Worm (Caenorhabditis elegans) whole organism, L2 larva: ENCODE data around the gene E02H1.5.

Source experiments
- C34F6.9 ChIP-seq: fragments of 150-350 bp; optimal IDR thresholded peaks from 2 replicates; lab custom pipeline; 2014; ENCODE audit warnings: missing biosample characterization, missing genetic modification characterization
- F13H6.1 ChIP-seq: sonication (generic microtip); optimal IDR thresholded peaks from 2 replicates; lab custom pipeline; 2016; ENCODE audit warnings: missing genetic modification characterization, missing compliant biosample characterization
- R02D3.7 ChIP-seq: fragments of 150-350 bp; optimal IDR thresholded peaks from 2 replicates; lab custom pipeline; 2014; ENCODE audit warnings: missing biosample characterization, missing genetic modification characterization
- Y55F3AM.14 ChIP-seq: fragments of 200-800 bp; sonication (Bioruptor generic); optimal IDR thresholded peaks from 2 replicates; lab custom pipeline; 2018; ENCODE audit warnings: mild to moderate bottlenecking, missing genetic modification characterization, missing compliant biosample characterization
- ZK546.5 ChIP-seq: sonication (generic microtip); optimal IDR thresholded peaks from 2 replicates; lab custom pipeline; 2017; ENCODE audit warnings: missing biosample characterization, missing genetic modification characterization
- alr-1 ChIP-seq: fragments of 150-350 bp; optimal IDR thresholded peaks from 2 replicates; lab custom pipeline; 2014; ENCODE audit warnings: missing biosample characterization, missing genetic modification characterization
- ama-1 ChIP-seq: fragments of 150-350 bp; optimal IDR thresholded peaks from 2 replicates; lab custom pipeline; 2018; ENCODE audit warnings: inconsistent platforms
- blmp-1 ChIP-seq: sonication (generic microtip); optimal IDR thresholded peaks from 2 replicates; lab custom pipeline; 2017; ENCODE audit warnings: missing genetic modification characterization, mild to moderate bottlenecking, missing compliant biosample characterization, antibody characterized with exemption, moderate library complexity; ENCODE audit not compliant: insufficient read depth
- ceh-16 ChIP-seq: fragments of 150-350 bp; optimal IDR thresholded peaks from 2 replicates; lab custom pipeline; 2014; ENCODE audit warnings: missing biosample characterization, missing genetic modification characterization
- ceh-82 ChIP-seq: fragments of 150-350 bp; optimal IDR thresholded peaks from 2 replicates; lab custom pipeline; 2014; ENCODE audit warnings: missing biosample characterization, missing genetic modification characterization
- crh-2 ChIP-seq: sonication (generic microtip); optimal IDR thresholded peaks from 2 replicates; lab custom pipeline; 2017; ENCODE audit warnings: missing biosample characterization, missing genetic modification characterization
- dmd-4 ChIP-seq: sonication (generic microtip); optimal IDR thresholded peaks from 2 replicates; lab custom pipeline; 2017; ENCODE audit warnings: missing biosample characterization, missing genetic modification characterization
- egl-27 ChIP-seq: sonication (generic microtip); optimal IDR thresholded peaks from 3 replicates; lab custom pipeline; 2017; ENCODE audit warnings: missing biosample characterization, missing genetic modification reagents, missing genetic modification characterization
- elt-1 ChIP-seq: fragments of 150-350 bp; optimal IDR thresholded peaks from 2 replicates; lab custom pipeline; 2014; ENCODE audit warnings: missing biosample characterization, missing genetic modification characterization
- elt-3 ChIP-seq: sonication (generic microtip); optimal IDR thresholded peaks from 2 replicates; lab custom pipeline; 2017; ENCODE audit warnings: missing biosample characterization, missing genetic modification characterization
- fos-1 ChIP-seq: fragments of 150-350 bp; optimal IDR thresholded peaks from 2 replicates; lab custom pipeline; 2014; ENCODE audit warnings: missing biosample characterization, missing genetic modification characterization
- gmeb-1 ChIP-seq: fragments of 150-350 bp; optimal IDR thresholded peaks from 2 replicates; lab custom pipeline; 2014; ENCODE audit warnings: missing biosample characterization, missing genetic modification characterization
- lin-11 ChIP-seq: fragments of 150-350 bp; sonication (generic microtip); optimal IDR thresholded peaks from 2 replicates; lab custom pipeline; 2014; ENCODE audit warnings: missing biosample characterization, missing genetic modification characterization, inconsistent platforms, mixed read lengths
- lin-13 ChIP-seq: fragments of 150-350 bp; optimal IDR thresholded peaks from 2 replicates; lab custom pipeline; 2014; ENCODE audit warnings: missing biosample characterization, missing genetic modification reagents, missing genetic modification characterization
- lin-39 ChIP-seq: fragments of 150-350 bp; optimal IDR thresholded peaks from 2 replicates; lab custom pipeline; 2014; ENCODE audit warnings: missing biosample characterization, missing genetic modification reagents, missing genetic modification characterization
- lsy-2 ChIP-seq, 2 experiments: fragments of 150-350 bp in 1 of 2; sonication (generic microtip) in 1 of 2; optimal IDR thresholded peaks; 2 replicates each; lab custom pipeline; 2014 to 2017; ENCODE audit warnings: missing biosample characterization in 2 of 2, missing genetic modification characterization in 2 of 2
- mab-5 ChIP-seq: fragments of 150-350 bp; optimal IDR thresholded peaks from 2 replicates; lab custom pipeline; 2014; ENCODE audit warnings: missing biosample characterization, missing genetic modification characterization
- mbf-1 ChIP-seq: sonication (generic microtip); optimal IDR thresholded peaks from 2 replicates; lab custom pipeline; 2017; ENCODE audit warnings: missing biosample characterization, missing genetic modification characterization
- mdl-1 ChIP-seq, 2 experiments: fragments of 150-350 bp in 1 of 2; sonication (generic microtip) in 1 of 2; optimal IDR thresholded peaks; 2 replicates each; lab custom pipeline; 2017; ENCODE audit warnings: missing biosample characterization in 2 of 2, missing genetic modification characterization in 2 of 2
- nhr-10 ChIP-seq: sonication (generic microtip); optimal IDR thresholded peaks from 2 replicates; lab custom pipeline; 2017; ENCODE audit warnings: missing biosample characterization, missing genetic modification characterization
- nhr-11 ChIP-seq: fragments of 150-350 bp; optimal IDR thresholded peaks from 2 replicates; lab custom pipeline; 2014; ENCODE audit warnings: missing biosample characterization, missing genetic modification characterization
- nhr-12 ChIP-seq: fragments of 150-350 bp; optimal IDR thresholded peaks from 2 replicates; lab custom pipeline; 2014; ENCODE audit warnings: missing biosample characterization, missing genetic modification characterization
- nhr-129 ChIP-seq: fragments of 150-350 bp; optimal IDR thresholded peaks from 2 replicates; lab custom pipeline; 2014; ENCODE audit warnings: missing biosample characterization, missing genetic modification characterization
- nhr-21 ChIP-seq: fragments of 150-350 bp; optimal IDR thresholded peaks from 2 replicates; lab custom pipeline; 2014; ENCODE audit warnings: missing biosample characterization, missing genetic modification characterization
- nhr-23 ChIP-seq: fragments of 150-350 bp; optimal IDR thresholded peaks from 2 replicates; lab custom pipeline; 2014; ENCODE audit warnings: missing biosample characterization, missing genetic modification reagents, missing genetic modification characterization
- nhr-237 ChIP-seq: fragments of 150-350 bp; optimal IDR thresholded peaks from 2 replicates; lab custom pipeline; 2014; ENCODE audit warnings: missing biosample characterization, missing genetic modification characterization
- nhr-25 ChIP-seq: fragments of 150-350 bp; sonication (generic microtip); optimal IDR thresholded peaks from 3 replicates; lab custom pipeline; 2014; ENCODE audit warnings: missing biosample characterization, missing genetic modification characterization
- nhr-6 ChIP-seq: fragments of 150-350 bp; optimal IDR thresholded peaks from 2 replicates; lab custom pipeline; 2014; ENCODE audit warnings: missing biosample characterization, missing genetic modification characterization
- nhr-77 ChIP-seq: fragments of 150-350 bp; optimal IDR thresholded peaks from 2 replicates; lab custom pipeline; 2014; ENCODE audit warnings: missing biosample characterization, missing genetic modification characterization
- peb-1 ChIP-seq: fragments of 150-350 bp; optimal IDR thresholded peaks from 2 replicates; lab custom pipeline; 2014; ENCODE audit warnings: missing biosample characterization, missing genetic modification characterization
- sem-4 ChIP-seq: fragments of 150-350 bp; optimal IDR thresholded peaks from 2 replicates; lab custom pipeline; 2014; ENCODE audit warnings: missing biosample characterization, missing genetic modification reagents, missing genetic modification characterization
- skn-1 ChIP-seq: sonication (generic microtip); optimal IDR thresholded peaks from 2 replicates; lab custom pipeline; 2017; ENCODE audit warnings: missing biosample characterization, missing genetic modification characterization
- sma-3 ChIP-seq: sonication (generic microtip); optimal IDR thresholded peaks from 2 replicates; lab custom pipeline; 2016; ENCODE audit warnings: missing genetic modification reagents, missing genetic modification characterization, missing compliant biosample characterization
- sma-9 ChIP-seq, 2 experiments: fragments of 150-350 bp in 1 of 2; sonication (generic microtip) in 1 of 2; optimal IDR thresholded peaks; 2 replicates each; lab custom pipeline; 2014 to 2016; ENCODE audit warnings: missing genetic modification characterization in 2 of 2, mild to moderate bottlenecking in 1 of 2, missing biosample characterization in 1 of 2, missing compliant biosample characterization in 1 of 2, missing genetic modification reagents in 1 of 2, moderate library complexity in 1 of 2
- snpc-4 ChIP-seq: fragments of 150-350 bp; optimal IDR thresholded peaks from 2 replicates; lab custom pipeline; 2014; ENCODE audit warnings: missing biosample characterization, missing genetic modification characterization
- unc-55 ChIP-seq: fragments of 150-350 bp; sonication (generic microtip); optimal IDR thresholded peaks from 3 replicates; lab custom pipeline; 2014; ENCODE audit warnings: missing biosample characterization, missing genetic modification reagents, missing genetic modification characterization
- unc-62 ChIP-seq: fragments of 150-350 bp; optimal IDR thresholded peaks from 2 replicates; lab custom pipeline; 2014; ENCODE audit warnings: missing biosample characterization, missing genetic modification reagents, missing genetic modification characterization
- zag-1 ChIP-seq: fragments of 150-350 bp; optimal IDR thresholded peaks from 2 replicates; lab custom pipeline; 2014; ENCODE audit warnings: missing biosample characterization, missing genetic modification characterization
- ztf-1 ChIP-seq: fragments of 200-800 bp; sonication (Bioruptor generic); conservative IDR thresholded peaks from 2 replicates; pipeline ENCODE4 v1.3.6; 2022; ENCODE audit warnings: missing genetic modification characterization, missing compliant biosample characterization
- ztf-11 ChIP-seq: sonication (generic microtip); optimal IDR thresholded peaks from 2 replicates; lab custom pipeline; 2017; ENCODE audit warnings: missing biosample characterization, missing genetic modification characterization
- ztf-4 ChIP-seq: fragments of 150-350 bp; optimal IDR thresholded peaks from 2 replicates; lab custom pipeline; 2014; ENCODE audit warnings: missing biosample characterization, missing genetic modification characterization

Gene E02H1.5

ce11 chrII:9586734-9587209 lies 8.3 kb upstream of the E02H1.5 start, which contains the start of gene ugt-58 (continued):
- no peak for TF ChIP-seq nhr-12 (tag; lab: Kevin White, UChicago)
- no peak for TF ChIP-seq unc-55 (GFP tag; lab: Kevin White, UChicago)
- no peak for TF ChIP-seq F13H6.1
- TF ChIP-seq lsy-2 (tag; optimal IDR thresholded peaks at IDR 0.05; lab: Kevin White, UChicago): no peak
- no peak for TF ChIP-seq mab-5 (tag; lab: Kevin White, UChicago)
- TF ChIP-seq nhr-77 (tag; lab: Kevin White, UChicago): no peak
- peak; percentile 37 for TF ChIP-seq fos-1 (tag; lab: Kevin White, UChicago)
- peak; percentile 9 for TF ChIP-seq nhr-21 (tag; lab: Kevin White, UChicago)
- peak; percentile 64 for TF ChIP-seq nhr-25 (tag; lab: Kevin White, UChicago)
- TF ChIP-seq ZK546.5 (tag; lab: Kevin White, UChicago): no peak
- TF ChIP-seq ama-1 (lab: Kevin White, UChicago): no peak

DNA sequence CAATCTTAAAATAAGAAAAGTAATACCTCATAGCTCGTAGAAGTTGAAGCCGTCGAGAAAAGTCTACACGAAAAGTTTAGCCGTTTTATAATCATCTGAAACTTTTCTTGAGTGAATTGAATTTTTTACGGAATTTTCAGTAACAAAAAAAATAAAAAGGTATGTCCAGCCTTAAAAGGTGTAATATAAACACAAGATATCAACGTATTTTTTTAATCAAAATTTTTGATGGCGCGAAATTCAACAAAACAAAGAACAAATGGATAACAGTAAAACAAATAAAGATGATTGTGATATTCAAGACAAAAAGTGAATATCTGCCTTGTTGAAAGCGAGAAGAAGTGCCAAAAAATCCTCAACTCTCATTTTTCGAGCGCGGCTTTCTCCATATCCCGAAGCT lies 5.4 kb upstream of the E02H1.5 start, which contains the start of gene eral-1:
Gene eral-1 (minus strand): TSS at position 101 of the 400 bp plus-strand sequence.
- TF ChIP-seq sma-9 (GFP tag; optimal IDR thresholded peaks at IDR 0.05; lab: Kevin White, UChicago) (no peak), sma-9 (tag; optimal IDR thresholded peaks at IDR 0.05; lab: Kevin White, UChicago) (no peak), nhr-25 (tag; lab: Kevin White, UChicago) (no peak), dmd-4 (tag; lab: Kevin White, UChicago) (no peak), R02D3.7 (tag; lab: Kevin White, UChicago) (no peak), ama-1 (lab: Kevin White, UChicago) (no peak), nhr-77 (tag; lab: Kevin White, UChicago) (no peak), ceh-82 (tag; lab: Kevin White, UChicago) (no peak), mbf-1 (no peak), alr-1 (no peak)

ce11 chrII:9591071-9591470 lies 4.0 kb upstream of the E02H1.5 start, which contains the start of the genes E02H1.1 and tag-124:
TSS of gene E02H1.1 (minus strand) at chrII:9591164.
TSS of gene tag-124 (plus strand) at chrII:9591292.
- TF ChIP-seq snpc-4 (tag; lab: Kevin White, UChicago) (peak; percentile 49), unc-62 (GFP tag; lab: Kevin White, UChicago) (no peak), sma-3 (GFP tag; lab: Kevin White, UChicago) (peak; percentile 88), lin-13 (GFP tag; lab: Kevin White, UChicago) (peak; percentile 51), nhr-23 (no peak), nhr-237 (tag; lab: Kevin White, UChicago) (no peak), nhr-10 (no peak), gmeb-1 (tag; lab: Kevin White, UChicago) (peak; percentile 61), mbf-1 (no peak), egl-27 (tag; lab: Kevin White, UChicago) (peak; percentile 38), elt-3 (tag; lab: Kevin White, UChicago) (no peak), blmp-1 (tag; lab: Kevin White, UChicago) (peak; percentile 12), skn-1 (tag; lab: Kevin White, UChicago) (no peak), mab-5 (tag; lab: Kevin White, UChicago) (peak; percentile 69), sma-9 (GFP tag; optimal IDR thresholded peaks at IDR 0.05; lab: Kevin White, UChicago) (peak; percentile 92), sma-9 (tag; optimal IDR thresholded peaks at IDR 0.05; lab: Kevin White, UChicago) (no peak), nhr-11 (tag; lab: Kevin White, UChicago) (no peak), ZK546.5 (tag; lab: Kevin White, UChicago) (no peak), ceh-82 (tag; lab: Kevin White, UChicago) (no peak), dmd-4 (tag; lab: Kevin White, UChicago) (no peak), ztf-4 (no peak), C34F6.9 (tag; lab: Kevin White, UChicago) (peak; percentile 81), ama-1 (lab: Kevin White, UChicago) (no peak), F13H6.1 (peak; percentile 75), ztf-1 (GFP tag; lab: Robert Waterston, UW) (no peak), elt-1 (tag; lab: Kevin White, UChicago) (no peak), fos-1 (tag; lab: Kevin White, UChicago) (peak; percentile 27), nhr-21 (tag; lab: Kevin White, UChicago) (peak; percentile 66), nhr-129 (tag; lab: Kevin White, UChicago) (peak; percentile 67), alr-1 (no peak), ceh-16 (tag; lab: Kevin White, UChicago) (no peak), ztf-11 (no peak), sem-4 (tag; lab: Kevin White, UChicago) (peak; percentile 66), lsy-2 (tag; optimal IDR thresholded peaks at IDR 0.05; lab: Kevin White, UChicago) (peak; percentile 67 to 89), nhr-25 (tag; lab: Kevin White, UChicago) (peak; percentile 77), lin-11 (no peak), R02D3.7 (tag; lab: Kevin White, UChicago) (no peak), nhr-6 (tag; lab: Kevin White, UChicago) (peak; percentile 64), crh-2 (tag; lab: Kevin White, UChicago) (peak; percentile 72), mdl-1 (tag; optimal IDR thresholded peaks at IDR 0.05; lab: Kevin White, UChicago) (no peak), zag-1 (tag; lab: Kevin White, UChicago) (no peak), unc-55 (GFP tag; lab: Kevin White, UChicago) (peak; percentile 89), nhr-77 (tag; lab: Kevin White, UChicago) (no peak), nhr-12 (tag; lab: Kevin White, UChicago) (no peak), lin-39 (tag; lab: Kevin White, UChicago) (no peak), peb-1 (tag; lab: Kevin White, UChicago) (no peak), Y55F3AM.14 (GFP tag; lab: Kevin White, UChicago) (no peak)
